Worm (Caenorhabditis elegans) whole organism, early embryonic: ENCODE results near the gene hsp-75.

Experiments used
- aly-1 ChIP-seq: sonication (generic microtip); optimal IDR thresholded peaks from 2 replicates; lab custom pipeline; 2016; ENCODE audit warnings: missing genetic modification characterization, missing compliant biosample characterization
- ama-1 ChIP-seq: fragments of 150-350 bp; optimal IDR thresholded peaks from 2 replicates; lab custom pipeline; 2014
- ceh-13 ChIP-seq: fragments of 200-800 bp; sonication (Bioruptor generic); optimal IDR thresholded peaks from 2 replicates; lab custom pipeline; 2018; ENCODE audit warnings: mild to moderate bottlenecking, missing genetic modification characterization, missing compliant biosample characterization
- ceh-36 ChIP-seq: sonication (generic microtip); optimal IDR thresholded peaks from 2 replicates; lab custom pipeline; 2016; ENCODE audit warnings: missing genetic modification characterization, inconsistent platforms, missing compliant biosample characterization
- ets-7 ChIP-seq: sonication (generic microtip); optimal IDR thresholded peaks from 2 replicates; lab custom pipeline; 2016; ENCODE audit warnings: missing genotype, missing genetic modification characterization, missing compliant biosample characterization
- flt-1 ChIP-seq: fragments of 200-800 bp; sonication (Bioruptor generic); IDR thresholded peaks from 2 replicates; pipeline ENCODE4 v1.3.6; 2022; ENCODE audit warnings: missing genetic modification characterization, missing compliant biosample characterization
- hmbx-1 ChIP-seq: sonication (generic microtip); optimal IDR thresholded peaks from 2 replicates; lab custom pipeline; 2016; ENCODE audit warnings: mild to moderate bottlenecking, missing genetic modification characterization, missing compliant biosample characterization
- hmg-4 ChIP-seq: fragments of 200-800 bp; sonication (Bioruptor generic); optimal IDR thresholded peaks from 2 replicates; lab custom pipeline; 2018; ENCODE audit warnings: mild to moderate bottlenecking, missing genetic modification characterization, missing compliant biosample characterization
- pes-1 ChIP-seq: fragments of 200-800 bp; sonication (Bioruptor generic); IDR thresholded peaks from 2 replicates; pipeline ENCODE4 v1.3.6; 2022; ENCODE audit warnings: missing genetic modification reagents, missing genetic modification characterization, missing compliant biosample characterization
- scrt-1 ChIP-seq: fragments of 200-800 bp; sonication (Bioruptor generic); IDR thresholded peaks from 2 replicates; pipeline ENCODE4 v1.3.6; 2022; ENCODE audit warnings: missing genetic modification characterization, missing compliant biosample characterization
- sea-1 ChIP-seq: fragments of 200-800 bp; sonication (Bioruptor generic); conservative IDR thresholded peaks from 2 replicates; pipeline ENCODE4 v1.3.6; 2022; ENCODE audit warnings: missing genetic modification characterization, missing compliant biosample characterization
- tbx-11 ChIP-seq: fragments of 200-800 bp; sonication (Bioruptor generic); IDR thresholded peaks from 2 replicates; pipeline ENCODE4 v1.3.6; 2022; ENCODE audit warnings: missing genetic modification characterization, missing compliant biosample characterization
- tbx-37 ChIP-seq: fragments of 200-800 bp; sonication (Bioruptor generic); conservative IDR thresholded peaks from 2 replicates; pipeline ENCODE4 v1.3.6; 2022; ENCODE audit warnings: missing genetic modification reagents, missing genetic modification characterization, missing compliant biosample characterization

DNA sequence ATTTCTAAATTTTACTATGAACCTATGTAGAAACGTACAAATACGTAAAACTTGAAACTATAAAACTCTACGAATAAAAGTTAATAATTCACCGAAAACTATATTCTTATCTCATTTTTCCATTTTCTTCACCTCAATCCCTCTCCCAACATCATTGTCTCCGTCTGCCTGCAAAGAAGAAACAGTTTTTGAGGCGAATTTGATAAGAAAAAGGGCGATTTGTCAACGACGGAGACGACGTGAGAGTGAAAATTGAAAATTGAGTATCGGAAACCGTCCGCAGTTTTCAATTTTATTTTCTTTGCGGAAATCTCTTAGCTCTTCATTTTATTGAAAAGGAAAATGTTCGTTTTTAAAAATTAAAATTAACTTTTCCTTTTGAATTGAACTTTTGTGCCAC lies 14.5 kb downstream of the hsp-75 start:
- TF ChIP-seq sea-1 (GFP tag; lab: Robert Waterston, UW) (no peak), scrt-1 (GFP tag; lab: Robert Waterston, UW) (no peak), ama-1 (lab: Kevin White, UChicago) (no peak), flt-1 (GFP tag; lab: Robert Waterston, UW) (no peak), ceh-36 (tag; lab: Kevin White, UChicago) (no peak), tbx-37 (no peak), ets-7 (tag; lab: Kevin White, UChicago) (no peak), hmg-4 (GFP tag; lab: Kevin White, UChicago) (no peak), hmbx-1 (no peak), ceh-13 (no peak), pes-1 (GFP tag; lab: Robert Waterston, UW) (no peak), tbx-11 (GFP tag; lab: Robert Waterston, UW) (no peak), aly-1 (tag; lab: Kevin White, UChicago) (no peak)
